Fruit fly (Drosophila melanogaster) whole organism, adult: ENCODE results near the gene CG33230.

Experiments used
- CG11617 ChIP-seq: fragments of 200-800 bp; sonication (Bioruptor generic); optimal IDR thresholded peaks from 2 replicates; lab custom pipeline; 2017; ENCODE audit warnings: mild to moderate bottlenecking, missing biosample characterization, missing genetic modification reagents, missing genetic modification characterization
- CG12768 ChIP-seq: fragments of 200-800 bp; sonication (Bioruptor generic); optimal IDR thresholded peaks from 2 replicates; lab custom pipeline; 2017; ENCODE audit warnings: missing biosample characterization, missing genetic modification characterization, mild to moderate bottlenecking, moderate library complexity, missing genetic modification reagents
- CG14711 ChIP-seq: fragments of 200-800 bp; sonication (Bioruptor generic); optimal IDR thresholded peaks from 2 replicates; lab custom pipeline; 2018; ENCODE audit warnings: missing biosample characterization, mild to moderate bottlenecking, missing genetic modification characterization, moderate library complexity
- CG1620 ChIP-seq: fragments of 200-800 bp; sonication (Bioruptor generic); optimal IDR thresholded peaks from 2 replicates; lab custom pipeline; 2016; ENCODE audit warnings: missing biosample characterization, missing genetic modification characterization
- CG33017 ChIP-seq: fragments of 200-800 bp; sonication (Bioruptor generic); optimal IDR thresholded peaks from 2 replicates; lab custom pipeline; 2018; ENCODE audit warnings: missing biosample characterization, mild to moderate bottlenecking, missing genetic modification characterization, moderate library complexity
- CG5204 ChIP-seq: fragments of 200-800 bp; sonication (Bioruptor generic); optimal IDR thresholded peaks from 2 replicates; lab custom pipeline; 2016; ENCODE audit warnings: missing biosample characterization, missing genetic modification characterization
- CG7045 ChIP-seq: fragments of 200-800 bp; sonication (Bioruptor generic); optimal IDR thresholded peaks from 2 replicates; lab custom pipeline; 2017; ENCODE audit warnings: missing biosample characterization, mild to moderate bottlenecking, missing genetic modification characterization
- CG7101 ChIP-seq: fragments of 200-800 bp; sonication (Bioruptor generic); optimal IDR thresholded peaks from 2 replicates; lab custom pipeline; 2018; ENCODE audit warnings: missing biosample characterization, mild to moderate bottlenecking, missing genetic modification characterization, moderate library complexity
- Clk ChIP-seq: fragments of 200-800 bp; sonication (Bioruptor generic); optimal IDR thresholded peaks from 2 replicates; lab custom pipeline; 2017; ENCODE audit warnings: missing biosample characterization, missing genetic modification characterization
- Crg-1 ChIP-seq: fragments of 200-800 bp; sonication (Bioruptor generic); optimal IDR thresholded peaks from 2 replicates; lab custom pipeline; 2016; ENCODE audit warnings: missing biosample characterization, missing genetic modification characterization
- Hr96 ChIP-seq: fragments of 200-800 bp; sonication (Bioruptor generic); optimal IDR thresholded peaks from 2 replicates; lab custom pipeline; 2016; ENCODE audit warnings: missing biosample characterization, missing genetic modification characterization
- Mnt ChIP-seq: fragments of 200-800 bp; sonication (Bioruptor generic); optimal IDR thresholded peaks from 2 replicates; lab custom pipeline; 2016; ENCODE audit warnings: missing biosample characterization, mild to moderate bottlenecking, missing genetic modification characterization
- bab1 ChIP-seq: fragments of 200-800 bp; sonication (Bioruptor generic); optimal IDR thresholded peaks from 3 replicates; lab custom pipeline; 2019; ENCODE audit warnings: missing biosample characterization, mild to moderate bottlenecking, missing genetic modification characterization, moderate library complexity
- cic ChIP-seq: fragments of 200-800 bp; sonication (Bioruptor generic); optimal IDR thresholded peaks from 2 replicates; lab custom pipeline; 2017; ENCODE audit warnings: missing biosample characterization, mild to moderate bottlenecking, missing genetic modification characterization, moderate library complexity
- cnc ChIP-seq, 2 experiments: fragments of >200 bp; optimal IDR thresholded peaks; 2 replicates each; lab custom pipeline; 2017
- kay ChIP-seq: fragments of 200-800 bp; sonication (Bioruptor generic); peaks from one replicate; lab custom pipeline; 2016; ENCODE audit warnings: missing biosample characterization, missing genetic modification characterization, borderline replicate concordance
- ovo ChIP-seq: fragments of 200-800 bp; sonication (Bioruptor generic); optimal IDR thresholded peaks from 2 replicates; lab custom pipeline; 2016; ENCODE audit warnings: missing biosample characterization, missing genetic modification characterization
- pad ChIP-seq: fragments of 200-800 bp; sonication (Bioruptor generic); optimal IDR thresholded peaks from 3 replicates; lab custom pipeline; 2017; ENCODE audit warnings: missing biosample characterization, missing genetic modification characterization, mild to moderate bottlenecking, moderate library complexity, missing genetic modification reagents
- tj ChIP-seq: fragments of 200-800 bp; sonication (Bioruptor generic); optimal IDR thresholded peaks from 3 replicates; lab custom pipeline; 2017; ENCODE audit warnings: missing biosample characterization, mild to moderate bottlenecking, missing genetic modification characterization, moderate library complexity
- toe ChIP-seq: fragments of 200-800 bp; sonication (Bioruptor generic); optimal IDR thresholded peaks from 2 replicates; lab custom pipeline; 2016; ENCODE audit warnings: missing biosample characterization, missing genetic modification characterization

The CG33230 gene

dm6 chr3L:1586266-1587054 is 31.8 kb upstream of the CG33230 start:
- TF ChIP-seq kay = no peak
- TF ChIP-seq ovo = peak; percentile 53
- TF ChIP-seq Hr96 (GFP tag; lab: Kevin White, UChicago) = peak; percentile 45
- TF ChIP-seq tj (GFP tag; lab: Kevin White, UChicago) = peak; percentile 80
- TF ChIP-seq toe (GFP tag; lab: Kevin White, UChicago) = no peak
- peak; percentile 13 for TF ChIP-seq Crg-1 (GFP tag; lab: Kevin White, UChicago)
- TF ChIP-seq CG1620 (GFP tag; lab: Kevin White, UChicago) = no peak
- no peak for TF ChIP-seq CG5204 (GFP tag; lab: Kevin White, UChicago)
- TF ChIP-seq cic (GFP tag; lab: Kevin White, UChicago) = peak; percentile 75
- TF ChIP-seq CG14711 (tag; lab: Kevin White, UChicago) = peak; percentile 16
- TF ChIP-seq CG12768 = peak; percentile 65
- TF ChIP-seq pad = no peak
- peak; percentile 10 for TF ChIP-seq CG11617 (GFP tag; lab: Kevin White, UChicago)
- peak; percentile 68 for TF ChIP-seq Mnt (GFP tag; lab: Kevin White, UChicago)
- TF ChIP-seq cnc (optimal IDR thresholded peaks at IDR 0.05; lab: Kevin White, UChicago) = no peak
- no peak for TF ChIP-seq Clk (GFP tag; lab: Kevin White, UChicago)
- TF ChIP-seq CG7101 (tag; lab: Kevin White, UChicago) = no peak
- peak; percentile 26 for TF ChIP-seq CG7045 (GFP tag; lab: Kevin White, UChicago)
- peak; percentile 60 for TF ChIP-seq CG33017 (tag; lab: Kevin White, UChicago)
- peak; percentile 73 for TF ChIP-seq bab1 (GFP tag; lab: Kevin White, UChicago)

- TF ChIP-seq kay (peak; percentile 51), CG1620 (GFP tag; lab: Kevin White, UChicago) (peak; percentile 62), pad (peak; percentile 48), CG12768 (peak; percentile 79), tj (GFP tag; lab: Kevin White, UChicago) (peak; percentile 28), bab1 (GFP tag; lab: Kevin White, UChicago) (peak; percentile 75), Hr96 (GFP tag; lab: Kevin White, UChicago) (peak; percentile 63), CG33017 (tag; lab: Kevin White, UChicago) (peak; percentile 81), CG11617 (GFP tag; lab: Kevin White, UChicago) (peak; percentile 37), CG7045 (GFP tag; lab: Kevin White, UChicago) (peak; percentile 82), CG7101 (tag; lab: Kevin White, UChicago) (peak; percentile 78), cnc (optimal IDR thresholded peaks at IDR 0.05; lab: Kevin White, UChicago) (no peak), cic (GFP tag; lab: Kevin White, UChicago) (no peak), CG5204 (GFP tag; lab: Kevin White, UChicago) (peak; percentile 81), Mnt (GFP tag; lab: Kevin White, UChicago) (peak; percentile 46), ovo (no peak), CG14711 (tag; lab: Kevin White, UChicago) (peak; percentile 70), Clk (GFP tag; lab: Kevin White, UChicago) (peak; percentile 68), Crg-1 (GFP tag; lab: Kevin White, UChicago) (peak; percentile 52), toe (GFP tag; lab: Kevin White, UChicago) (peak; percentile 77)
Measured at dm6 chr3L:1587140-1587849, 30.9 kb upstream of the CG33230 start.

dm6 chr3L:1590194-1590593 is 28.0 kb upstream of the CG33230 start:
- TF ChIP-seq CG1620 (GFP tag; lab: Kevin White, UChicago) = no peak
- peak; percentile 49 for TF ChIP-seq kay

dm6 chr3L:1591692-1592371 is 26.4 kb upstream of the CG33230 start:
- TF ChIP-seq toe (GFP tag; lab: Kevin White, UChicago) (peak; percentile 84), ovo (peak; percentile 97), Crg-1 (GFP tag; lab: Kevin White, UChicago) (peak; percentile 97), CG7045 (GFP tag; lab: Kevin White, UChicago) (peak; percentile 96), tj (GFP tag; lab: Kevin White, UChicago) (peak; percentile 80), CG1620 (GFP tag; lab: Kevin White, UChicago) (peak; percentile 92), CG11617 (GFP tag; lab: Kevin White, UChicago) (peak; percentile 83), Clk (GFP tag; lab: Kevin White, UChicago) (peak; percentile 86), CG33017 (tag; lab: Kevin White, UChicago) (peak; percentile 85), bab1 (GFP tag; lab: Kevin White, UChicago) (peak; percentile 3), CG12768 (peak; percentile 95), Hr96 (GFP tag; lab: Kevin White, UChicago) (peak; percentile 78), kay (no peak), CG14711 (tag; lab: Kevin White, UChicago) (peak; percentile 82), CG5204 (GFP tag; lab: Kevin White, UChicago) (peak; percentile 79), cic (GFP tag; lab: Kevin White, UChicago) (peak; percentile 96), CG7101 (tag; lab: Kevin White, UChicago) (peak; percentile 92), cnc (optimal IDR thresholded peaks at IDR 0.05; lab: Kevin White, UChicago) (no peak), pad (peak; percentile 74), Mnt (GFP tag; lab: Kevin White, UChicago) (peak; percentile 71)
